Fruit fly (Drosophila melanogaster): Measurements from ENCODE around the gene Bin1.

The Bin1 gene

dm6 chr3R:16222300-16222903 is 33.0 kb upstream of the Bin1 start:
- peak; percentile 100 for TF ChIP-seq CG6272 (GFP tag; IDR thresholded peaks at IDR 0.05)
- TF ChIP-seq Sry-β (GFP tag; optimal IDR thresholded peaks at IDR 0.05) = peak; percentile 78
- TF ChIP-seq CG4854 (GFP tag; optimal IDR thresholded peaks at IDR 0.05) = peak; percentile 99
- TF ChIP-seq CG14965 (GFP tag; optimal IDR thresholded peaks at IDR 0.05; ENCODE audit: borderline replicate concordance) = peak; percentile 94
- peak; percentile 95 for TF ChIP-seq B-H2 (GFP tag; optimal IDR thresholded peaks at IDR 0.05)
- TF ChIP-seq Mes4 (GFP tag; optimal IDR thresholded peaks at IDR 0.05) = peak; percentile 99
- TF ChIP-seq abd-A (tag; optimal IDR thresholded peaks at IDR 0.05) = peak; percentile 99
- peak; percentile 99 for TF ChIP-seq PHDP (tag; optimal IDR thresholded peaks at IDR 0.05)
- peak; percentile 69 for TF ChIP-seq stwl (tag; optimal IDR thresholded peaks at IDR 0.05)
- TF ChIP-seq gsb-n (tag; optimal IDR thresholded peaks at IDR 0.05) = peak; percentile 99
- peak; percentile 98 for TF ChIP-seq CG17385 (GFP tag; optimal IDR thresholded peaks at IDR 0.05)
- TF ChIP-seq CG11723 (GFP tag; optimal IDR thresholded peaks at IDR 0.05) = peak; percentile 97
- peak; percentile 97 for TF ChIP-seq CG3281 (GFP tag; optimal IDR thresholded peaks at IDR 0.05)
- TF ChIP-seq mld (GFP tag; IDR thresholded peaks at IDR 0.05; ENCODE audit: partially characterized antibody) = no peak
- peak; percentile 99 for TF ChIP-seq jing (GFP tag; optimal IDR thresholded peaks at IDR 0.05)
- peak; percentile 94 for TF ChIP-seq crol (GFP tag; IDR thresholded peaks at IDR 0.05)
- peak; percentile 99 for TF ChIP-seq CG4404 (GFP tag; IDR thresholded peaks at IDR 0.05)
- peak; percentile 98 for TF ChIP-seq Doc2 (GFP tag; IDR thresholded peaks at IDR 0.05)
- TF ChIP-seq ken (GFP tag; IDR thresholded peaks at IDR 0.05) = peak; percentile 100
- TF ChIP-seq D19A (tag; optimal IDR thresholded peaks at IDR 0.05) = peak; percentile 98
- TF ChIP-seq CG10321 (GFP tag; IDR thresholded peaks at IDR 0.05) = peak; percentile 87
- TF ChIP-seq Hr39 (optimal IDR thresholded peaks at IDR 0.05) = no peak
- TF ChIP-seq ato (GFP tag; IDR thresholded peaks at IDR 0.05; ENCODE audit: partially characterized antibody) = no peak
- peak; percentile 96 for TF ChIP-seq Spps (tag; optimal IDR thresholded peaks at IDR 0.05)
- peak; percentile 99 for TF ChIP-seq Abd-B (GFP tag; optimal IDR thresholded peaks at IDR 0.05)
- peak; percentile 99 for TF ChIP-seq MTF-1 (GFP tag; optimal IDR thresholded peaks at IDR 0.05; ENCODE audit: borderline replicate concordance)
- TF ChIP-seq CG1792 (GFP tag; optimal IDR thresholded peaks at IDR 0.05) = peak; percentile 99
- TF ChIP-seq CG17802 (tag; optimal IDR thresholded peaks at IDR 0.05) = peak; percentile 95
- peak; percentile 100 for TF ChIP-seq Ptx1 (GFP tag; IDR thresholded peaks at IDR 0.05)
- peak; percentile 100 for TF ChIP-seq E2f1 (GFP tag; IDR thresholded peaks at IDR 0.05)
- no peak for TF ChIP-seq CG15479 (GFP tag; optimal IDR thresholded peaks at IDR 0.05)
- no peak for TF ChIP-seq D (optimal IDR thresholded peaks at IDR 0.05)
- TF ChIP-seq D (GFP tag; optimal IDR thresholded peaks at IDR 0.05) = peak; percentile 99
- TF ChIP-seq H2.0 (GFP tag; IDR thresholded peaks at IDR 0.05) = peak; percentile 100
- TF ChIP-seq CG11504 (tag; optimal IDR thresholded peaks at IDR 0.05) = peak; percentile 99
- TF ChIP-seq Dad (GFP tag; optimal IDR thresholded peaks at IDR 0.05) = peak; percentile 100
- no peak for TF ChIP-seq zf30C (GFP tag; optimal IDR thresholded peaks at IDR 0.05)
- TF ChIP-seq Eip74EF (GFP tag; optimal IDR thresholded peaks at IDR 0.05) = peak in 1 of 2 experiments; percentile 97
- TF ChIP-seq Awh (GFP tag; IDR thresholded peaks at IDR 0.05) = peak; percentile 100
- peak; percentile 100 for TF ChIP-seq Antp (GFP tag; optimal IDR thresholded peaks at IDR 0.05)
- TF ChIP-seq psq (GFP tag; optimal IDR thresholded peaks at IDR 0.05) = peak; percentile 95
- TF ChIP-seq sim (GFP tag; IDR thresholded peaks at IDR 0.05) = peak; percentile 99
- TF ChIP-seq TFAM (GFP tag; optimal IDR thresholded peaks at IDR 0.05) = peak; percentile 96
- peak; percentile 87 for TF ChIP-seq pros (GFP tag; optimal IDR thresholded peaks at IDR 0.05)
- peak; percentile 83 for TF ChIP-seq Dip2 (GFP tag; IDR thresholded peaks at IDR 0.05)
- peak; percentile 100 for TF ChIP-seq oc (tag; optimal IDR thresholded peaks at IDR 0.05)
- peak; percentile 99 for TF ChIP-seq CG1529 (GFP tag; optimal IDR thresholded peaks at IDR 0.05)
- peak; percentile 100 for TF ChIP-seq CG34422 (GFP tag; IDR thresholded peaks at IDR 0.05)
- peak; percentile 99 for TF ChIP-seq vfl (GFP tag; optimal IDR thresholded peaks at IDR 0.05)
- TF ChIP-seq Adf1 (GFP tag; IDR thresholded peaks at IDR 0.05) = peak; percentile 93
